Fruit fly (Drosophila melanogaster) whole organism, embryonic: ENCODE results near the gene CG31495.

Experiments
- B-H1 ChIP-seq: fragments of 200-800 bp; sonication (Bioruptor generic); IDR thresholded peaks from 3 replicates; pipeline ENCODE4 v1.3.6; 2022; ENCODE audit warnings: missing biosample characterization, missing genetic modification characterization
- Blimp-1 ChIP-seq: fragments of 200-800 bp; sonication (Bioruptor generic); optimal IDR thresholded peaks from 3 replicates; lab custom pipeline; 2018; ENCODE audit warnings: missing biosample characterization, missing genetic modification characterization, mild to moderate bottlenecking, moderate library complexity, missing genetic modification reagents
- BtbVII ChIP-seq: fragments of 200-800 bp; sonication (Bioruptor generic); optimal IDR thresholded peaks from 3 replicates; lab custom pipeline; 2017; ENCODE audit warnings: missing biosample characterization, mild to moderate bottlenecking, missing genetic modification characterization
- CG11085 ChIP-seq: fragments of 200-800 bp; sonication (Bioruptor generic); IDR thresholded peaks from 2 replicates; pipeline ENCODE4 v1.3.6; 2022; ENCODE audit warnings: missing biosample characterization, missing genetic modification characterization
- CG12769 ChIP-seq: fragments of 200-800 bp; sonication (Bioruptor generic); optimal IDR thresholded peaks from 2 replicates; lab custom pipeline; 2019; ENCODE audit warnings: missing biosample characterization, mild to moderate bottlenecking, missing genetic modification characterization, moderate library complexity
- CG13624 ChIP-seq: fragments of 200-800 bp; sonication (Bioruptor generic); optimal IDR thresholded peaks from 2 replicates; lab custom pipeline; 2016; ENCODE audit warnings: missing biosample characterization, missing genetic modification characterization
- CG14014 ChIP-seq: fragments of 200-800 bp; sonication (Bioruptor generic); IDR thresholded peaks from 2 replicates; pipeline ENCODE4 v1.3.6; 2022; ENCODE audit warnings: missing biosample characterization, missing genetic modification characterization
- CG16779 ChIP-seq: fragments of 200-800 bp; sonication (Bioruptor generic); IDR thresholded peaks from 2 replicates; pipeline ENCODE4 v1.3.6; 2022; ENCODE audit warnings: missing biosample characterization, missing genetic modification characterization
- CG17328 ChIP-seq: fragments of 200-800 bp; sonication (Bioruptor generic); IDR thresholded peaks from 2 replicates; pipeline ENCODE4 v1.3.6; 2022; ENCODE audit warnings: missing biosample characterization, missing genetic modification characterization
- CG18476 ChIP-seq: fragments of 200-800 bp; sonication (Bioruptor generic); optimal IDR thresholded peaks from 2 replicates; lab custom pipeline; 2016; ENCODE audit warnings: missing biosample characterization, mild to moderate bottlenecking, missing genetic modification characterization
- CG2199 ChIP-seq: fragments of 200-800 bp; sonication (Bioruptor generic); IDR thresholded peaks from 3 replicates; pipeline ENCODE4 v1.3.6; 2022; ENCODE audit warnings: missing biosample characterization, missing genetic modification characterization
- CG31388 ChIP-seq: fragments of 200-800 bp; sonication (Bioruptor generic); optimal IDR thresholded peaks from 2 replicates; lab custom pipeline; 2016; ENCODE audit warnings: missing biosample characterization, missing genetic modification characterization
- CG4617 ChIP-seq: fragments of 200-800 bp; sonication (Bioruptor generic); optimal IDR thresholded peaks from 3 replicates; lab custom pipeline; 2016; ENCODE audit warnings: missing biosample characterization, missing genetic modification characterization, borderline replicate concordance
- CG8290 ChIP-seq, 3 experiments: fragments of 200-800 bp; sonication (Bioruptor generic); optimal IDR thresholded peaks; 2 replicates each; lab custom pipeline; 2016 to 2019; ENCODE audit warnings: missing biosample characterization in 3 of 3, missing genetic modification characterization in 3 of 3, mild to moderate bottlenecking in 2 of 3, moderate library complexity in 1 of 3
- CG8924 ChIP-seq: fragments of 200-800 bp; optimal IDR thresholded peaks from 3 replicates; lab custom pipeline; 2019; ENCODE audit warnings: missing biosample characterization, mild to moderate bottlenecking, missing genetic modification characterization, moderate library complexity
- Camta ChIP-seq: fragments of 200-800 bp; sonication (Bioruptor generic); optimal IDR thresholded peaks from 2 replicates; lab custom pipeline; 2016; ENCODE audit warnings: missing biosample characterization, missing genetic modification characterization
- CrebB ChIP-seq: fragments of 200-800 bp; sonication (Bioruptor generic); optimal IDR thresholded peaks from 3 replicates; lab custom pipeline; 2018; ENCODE audit warnings: missing biosample characterization, mild to moderate bottlenecking, missing genetic modification characterization
- Doc2 ChIP-seq: fragments of 200-800 bp; sonication (Bioruptor generic); IDR thresholded peaks from 2 replicates; pipeline ENCODE4 v1.3.6; 2022; ENCODE audit warnings: missing biosample characterization, missing genetic modification characterization
- H15 ChIP-seq: fragments of 200-800 bp; sonication (Bioruptor generic); IDR thresholded peaks from 3 replicates; pipeline ENCODE4 v1.3.6; 2022; ENCODE audit warnings: missing biosample characterization, missing genetic modification characterization
- Hr78 ChIP-seq, 2 experiments: fragments of 200-800 bp in 1 of 2; fragments of >200 bp in 1 of 2; sonication (Bioruptor generic) in 1 of 2; optimal IDR thresholded peaks; 2 replicates each; lab custom pipeline; 2017 to 2019; ENCODE audit warnings: missing biosample characterization in 2 of 2, missing genetic modification characterization in 2 of 2, mild to moderate bottlenecking in 1 of 2, moderate library complexity in 1 of 2
- Lhr ChIP-seq: fragments of 200-800 bp; sonication (Bioruptor generic); optimal IDR thresholded peaks from 3 replicates; lab custom pipeline; 2017; ENCODE audit warnings: mild to moderate bottlenecking, missing biosample characterization, missing genetic modification reagents, missing genetic modification characterization
- Six4 ChIP-seq: fragments of 200-800 bp; sonication (Bioruptor generic); optimal IDR thresholded peaks from 2 replicates; lab custom pipeline; 2016; ENCODE audit warnings: missing biosample characterization, missing genetic modification characterization
- Stat92E ChIP-seq, 3 experiments: fragments of >200 bp in 2 of 3; fragments of 200-800 bp in 1 of 3; sonication (Bioruptor generic) in 1 of 3; optimal IDR thresholded peaks; 2 replicates each; lab custom pipeline; 2017 to 2019; ENCODE audit warnings: missing biosample characterization in 3 of 3, missing genetic modification characterization in 3 of 3, mild to moderate bottlenecking in 1 of 3, moderate library complexity in 1 of 3
- Taf1 ChIP-seq: fragments of 200-800 bp; sonication (Bioruptor generic); IDR thresholded peaks from 2 replicates; pipeline ENCODE4 v1.3.6; 2022; ENCODE audit warnings: missing biosample characterization, missing genetic modification characterization
- abd-A ChIP-seq: fragments of 200-800 bp; sonication (Bioruptor generic); optimal IDR thresholded peaks from 3 replicates; lab custom pipeline; 2019; ENCODE audit warnings: missing biosample characterization, mild to moderate bottlenecking, missing genetic modification characterization, moderate library complexity
- ac ChIP-seq: fragments of 200-800 bp; sonication (Bioruptor generic); optimal IDR thresholded peaks from 3 replicates; lab custom pipeline; 2017; ENCODE audit warnings: missing biosample characterization, mild to moderate bottlenecking, missing genetic modification characterization
- br ChIP-seq: fragments of >200 bp; optimal IDR thresholded peaks from 2 replicates; lab custom pipeline; 2017
- cg ChIP-seq: fragments of 200-800 bp; sonication (Bioruptor generic); optimal IDR thresholded peaks from 3 replicates; lab custom pipeline; 2019; ENCODE audit warnings: missing biosample characterization, mild to moderate bottlenecking, missing genetic modification characterization, moderate library complexity
- gce ChIP-seq: fragments of 200-800 bp; sonication (Bioruptor generic); IDR thresholded peaks from 3 replicates; pipeline ENCODE4 v1.3.6; 2022; ENCODE audit warnings: missing biosample characterization, missing genetic modification characterization
- kni ChIP-seq: fragments of 200-800 bp; sonication (Bioruptor generic); optimal IDR thresholded peaks from 3 replicates; lab custom pipeline; 2017; ENCODE audit warnings: mild to moderate bottlenecking, missing biosample characterization, missing genetic modification reagents, missing genetic modification characterization
- nerfin-1 ChIP-seq: fragments of 200-800 bp; sonication (Bioruptor generic); optimal IDR thresholded peaks from 3 replicates; lab custom pipeline; 2019; ENCODE audit warnings: missing biosample characterization, mild to moderate bottlenecking, missing genetic modification characterization, moderate library complexity
- nom ChIP-seq: fragments of 200-800 bp; sonication (Bioruptor generic); optimal IDR thresholded peaks from 2 replicates; lab custom pipeline; 2017; ENCODE audit warnings: missing biosample characterization, missing genetic modification characterization, mild to moderate bottlenecking, moderate library complexity, missing genetic modification reagents
- pfk ChIP-seq: fragments of 200-800 bp; sonication (Bioruptor generic); optimal IDR thresholded peaks from 2 replicates; lab custom pipeline; 2018; ENCODE audit warnings: missing biosample characterization, mild to moderate bottlenecking, missing genetic modification characterization, moderate library complexity
- pros ChIP-seq: fragments of 200-800 bp; sonication (Bioruptor generic); optimal IDR thresholded peaks from 3 replicates; lab custom pipeline; 2019; ENCODE audit warnings: missing biosample characterization, mild to moderate bottlenecking, missing genetic modification characterization, moderate library complexity
- sqz ChIP-seq: fragments of 200-800 bp; sonication (Bioruptor generic); optimal IDR thresholded peaks from 3 replicates; lab custom pipeline; 2018; ENCODE audit warnings: missing biosample characterization, mild to moderate bottlenecking, missing genetic modification characterization
- wek ChIP-seq: fragments of 200-800 bp; sonication (Bioruptor generic); optimal IDR thresholded peaks from 3 replicates; lab custom pipeline; 2018; ENCODE audit warnings: missing biosample characterization, mild to moderate bottlenecking, missing genetic modification characterization, moderate library complexity

The CG31495 gene

dm6 chr3R:13817480-13818305 is 22.0 kb downstream of the CG31495 start (continued):
- peak; percentile 35 for TF ChIP-seq Lhr
- TF ChIP-seq nerfin-1 (tag; lab: Kevin White, UChicago) = peak; percentile 42
- no peak for TF ChIP-seq CG8290 (GFP tag; optimal IDR thresholded peaks at IDR 0.05; lab: Kevin White, UChicago)
- TF ChIP-seq CG8290 (tag; optimal IDR thresholded peaks at IDR 0.05; lab: Kevin White, UChicago) = no peak
- peak; percentile 8 for TF ChIP-seq wek (GFP tag; lab: Kevin White, UChicago)
- TF ChIP-seq ac = no peak
- TF ChIP-seq CG11085 (GFP tag; lab: Robert Waterston, UW) = no peak
- peak; percentile 36 for TF ChIP-seq Six4 (GFP tag; lab: Kevin White, UChicago)
- no peak for TF ChIP-seq CG31388 (GFP tag; lab: Kevin White, UChicago)
- TF ChIP-seq BtbVII (GFP tag; lab: Kevin White, UChicago) = no peak
- peak in 1 of 2 experiments; percentile 52 for TF ChIP-seq Hr78 (GFP tag; optimal IDR thresholded peaks at IDR 0.05; lab: Kevin White, UChicago)
- no peak for TF ChIP-seq Doc2 (GFP tag; lab: Robert Waterston, UW)
- no peak for TF ChIP-seq CG16779 (GFP tag; lab: Robert Waterston, UW)
- no peak for TF ChIP-seq CG14014 (GFP tag; lab: Robert Waterston, UW)
- no peak for TF ChIP-seq pfk (GFP tag; lab: Kevin White, UChicago)
- TF ChIP-seq Taf1 (GFP tag; lab: Robert Waterston, UW) = no peak
- TF ChIP-seq CrebB (tag; lab: Kevin White, UChicago) = no peak
- no peak for TF ChIP-seq B-H1 (GFP tag; lab: Robert Waterston, UW)
- peak; percentile 16 for TF ChIP-seq CG13624
- peak in 1 of 3 experiments; percentile 83 for TF ChIP-seq Stat92E (GFP tag; optimal IDR thresholded peaks at IDR 0.05; lab: Kevin White, UChicago)
- no peak for TF ChIP-seq Camta (GFP tag; lab: Kevin White, UChicago)
- TF ChIP-seq CG4617 (GFP tag; lab: Kevin White, UChicago) = no peak
- peak; percentile 23 for TF ChIP-seq CG18476
- no peak for TF ChIP-seq CG12769 (tag; lab: Kevin White, UChicago)
- peak; percentile 75 for TF ChIP-seq CG8924 (tag; lab: Kevin White, UChicago)

dm6 chr3R:13816375-13816711 is 23.4 kb downstream of the CG31495 start:
- TF ChIP-seq nom (GFP tag; lab: Kevin White, UChicago) (peak; percentile 65), CG17328 (no peak), pros (peak; percentile 66), H15 (no peak), br (lab: Kevin White, UChicago) (no peak), kni (GFP tag; lab: Kevin White, UChicago) (peak; percentile 64), gce (no peak), sqz (GFP tag; lab: Kevin White, UChicago) (peak; percentile 22), Blimp-1 (GFP tag; lab: Kevin White, UChicago) (peak; percentile 10), abd-A (tag; lab: Kevin White, UChicago) (peak; percentile 24), cg (peak; percentile 84), CG2199 (GFP tag; lab: Robert Waterston, UW) (peak; percentile 53; the same call in 1 of the 3 replicates)
